Fruit fly (Drosophila melanogaster) whole organism, prepupa: ENCODE measurements around the gene CG10749.

ENCODE experiments used
- CG11762 ChIP-seq: fragments of 200-800 bp; sonication (Bioruptor generic); optimal IDR thresholded peaks from 3 replicates; lab custom pipeline; 2016; ENCODE audit warnings: missing biosample characterization, missing genetic modification characterization; ENCODE audit not compliant: insufficient read depth
- CG11902 ChIP-seq: fragments of 200-800 bp; sonication (Bioruptor generic); optimal IDR thresholded peaks from 3 replicates; lab custom pipeline; 2016; ENCODE audit warnings: missing biosample characterization, missing genetic modification characterization
- CG16779 ChIP-seq: fragments of 200-800 bp; sonication (Bioruptor generic); optimal IDR thresholded peaks from 3 replicates; lab custom pipeline; 2017; ENCODE audit warnings: missing biosample characterization, mild to moderate bottlenecking, missing genetic modification characterization
- CG3032 ChIP-seq: fragments of 200-800 bp; optimal IDR thresholded peaks from 2 replicates; lab custom pipeline; 2019; ENCODE audit warnings: missing biosample characterization, mild to moderate bottlenecking, missing genetic modification characterization, moderate library complexity
- CG31627 ChIP-seq: fragments of 200-800 bp; sonication (Bioruptor generic); optimal IDR thresholded peaks from 3 replicates; lab custom pipeline; 2016; ENCODE audit warnings: missing biosample characterization, missing genetic modification characterization
- CG6163 ChIP-seq: fragments of 200-800 bp; sonication (Bioruptor generic); IDR thresholded peaks from 3 replicates; pipeline ENCODE4 v1.3.6; 2022; ENCODE audit warnings: missing biosample characterization, missing genetic modification characterization
- CG6276 ChIP-seq: fragments of 200-800 bp; sonication (Bioruptor generic); optimal IDR thresholded peaks from 2 replicates; lab custom pipeline; 2017; ENCODE audit warnings: missing biosample characterization, mild to moderate bottlenecking, missing genetic modification characterization
- CG6854 ChIP-seq: fragments of 200-800 bp; sonication (Bioruptor generic); optimal IDR thresholded peaks from 2 replicates; lab custom pipeline; 2017; ENCODE audit warnings: missing biosample characterization, mild to moderate bottlenecking, missing genetic modification characterization
- CG8632 ChIP-seq: fragments of 200-800 bp; sonication (Bioruptor generic); optimal IDR thresholded peaks from 3 replicates; lab custom pipeline; 2016; ENCODE audit warnings: missing biosample characterization, missing genetic modification characterization
- Sox102F ChIP-seq: fragments of 200-800 bp; sonication (Bioruptor generic); optimal IDR thresholded peaks from 2 replicates; lab custom pipeline; 2016; ENCODE audit warnings: missing biosample characterization, mild to moderate bottlenecking, missing genetic modification characterization
- acj6 ChIP-seq: fragments of 200-800 bp; sonication (Bioruptor generic); optimal IDR thresholded peaks from 3 replicates; lab custom pipeline; 2016; ENCODE audit warnings: missing biosample characterization, missing genetic modification characterization
- fkh ChIP-seq: fragments of 200-800 bp; sonication (Bioruptor generic); optimal IDR thresholded peaks from 3 replicates; lab custom pipeline; 2017; ENCODE audit warnings: missing biosample characterization, mild to moderate bottlenecking, missing genetic modification characterization, moderate library complexity

- TF ChIP-seq CG11762 (GFP tag; lab: Kevin White, UChicago) (no peak), CG6163 (GFP tag; lab: Robert Waterston, UW) (no peak), acj6 (GFP tag; lab: Kevin White, UChicago) (no peak), fkh (no peak), CG6276 (no peak), CG6854 (GFP tag; lab: Kevin White, UChicago) (no peak), CG8632 (GFP tag; lab: Kevin White, UChicago) (no peak), CG16779 (tag; lab: Kevin White, UChicago) (no peak), CG3032 (tag; lab: Kevin White, UChicago) (no peak), CG31627 (GFP tag; lab: Kevin White, UChicago) (no peak), Sox102F (GFP tag; lab: Kevin White, UChicago) (no peak), CG11902 (GFP tag; lab: Kevin White, UChicago) (no peak)
These were observed at the start of gene CG10749, which contains the start of gene CG10748 for dm6 chr3L:12972259-12972658.
